Worm (Caenorhabditis elegans): ENCODE data around the gene nhr-199.

Gene nhr-199

DNA sequence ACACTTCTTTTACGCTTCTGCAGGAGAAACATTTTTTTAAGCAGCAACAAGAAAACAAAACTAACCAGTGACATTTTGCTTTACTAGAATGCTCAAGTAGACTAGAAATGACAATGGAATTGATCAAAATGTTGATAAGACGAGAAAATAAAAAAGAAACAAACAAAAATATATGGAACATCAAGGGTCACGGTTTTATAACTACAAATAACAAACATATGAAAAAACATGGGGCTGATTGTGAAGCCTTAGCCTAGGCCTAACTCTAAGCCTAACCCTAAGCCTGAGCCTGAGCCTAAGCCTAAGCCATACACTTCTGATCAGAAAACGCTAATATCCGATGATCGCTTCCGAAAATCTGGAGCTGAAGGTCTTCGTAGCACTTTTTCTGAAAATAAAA, 30.8 kb upstream of the nhr-199 start, which contains the start of gene Y6E2A.10:
Gene Y6E2A.10 (minus strand): TSS at position 101 of the 400 bp plus-strand sequence.
- no peak for TF ChIP-seq scrt-1 (GFP tag; IDR thresholded peaks at IDR 0.05)
- no peak for TF ChIP-seq tbx-11 (GFP tag; IDR thresholded peaks at IDR 0.05)
- no peak for TF ChIP-seq ama-1 (optimal IDR thresholded peaks at IDR 0.05)

DNA sequence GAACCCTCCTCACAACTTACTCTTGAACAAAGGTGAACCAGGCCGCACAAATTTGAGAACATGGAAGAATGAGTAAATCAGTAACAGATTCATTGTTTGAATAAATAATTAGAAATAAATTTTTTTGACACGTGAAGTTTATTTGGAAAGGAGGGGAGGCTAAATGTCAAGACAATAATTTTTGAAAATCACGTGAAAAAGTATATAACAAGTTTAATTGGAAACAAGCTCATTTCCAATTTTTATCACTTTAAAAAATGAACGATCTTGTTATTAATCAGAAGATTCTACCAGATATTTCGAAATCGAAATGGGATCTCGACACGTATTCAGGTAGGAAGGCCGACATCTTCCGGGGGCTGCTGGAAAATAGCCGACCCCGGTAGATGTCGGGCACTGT, 26.9 kb upstream of the nhr-199 start, which contains the start of the genes irld-57 and sfxn-1.3:
Gene irld-57 (minus strand): TSS at position 101 of the 400 bp plus-strand sequence.
Gene sfxn-1.3 (plus strand): TSS at position 232 of the 400 bp plus-strand sequence.
- no peak for TF ChIP-seq tra-4 (tag; optimal IDR thresholded peaks at IDR 0.05)

DNA sequence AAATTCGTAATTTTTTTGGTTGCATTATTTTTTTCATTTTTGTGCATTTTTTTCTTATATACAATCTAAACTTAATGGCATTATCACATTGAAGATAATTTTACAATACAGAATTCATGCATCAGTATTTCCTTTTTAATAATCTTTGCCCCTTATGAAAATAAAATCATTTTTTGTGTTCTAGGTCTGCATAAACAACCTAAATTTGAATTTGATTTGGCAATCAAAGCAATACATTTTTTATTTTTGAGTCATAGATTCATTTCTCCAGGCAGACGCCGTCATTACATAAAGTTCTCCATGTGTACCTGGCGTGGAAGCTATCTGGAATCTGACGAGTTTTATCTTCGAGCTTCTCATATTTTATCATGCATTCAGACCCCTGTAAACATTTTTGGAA, 22.2 kb upstream of the nhr-199 start, which contains the start of gene srh-140:
Gene srh-140 (plus strand): TSS at position 301 of the 400 bp plus-strand sequence.
- no peak for TF ChIP-seq tbx-37 (GFP tag; conservative IDR thresholded peaks at IDR 0.05)
- no peak for TF ChIP-seq ama-1 (optimal IDR thresholded peaks at IDR 0.05)
- no peak for TF ChIP-seq ets-7 (tag; optimal IDR thresholded peaks at IDR 0.05)
- no peak for TF ChIP-seq ceh-13 (GFP tag; optimal IDR thresholded peaks at IDR 0.05)
- no peak for TF ChIP-seq tra-4 (tag; optimal IDR thresholded peaks at IDR 0.05)
- no peak for TF ChIP-seq hnd-1 (tag; optimal IDR thresholded peaks at IDR 0.05)
- TF ChIP-seq hmg-4 (GFP tag; optimal IDR thresholded peaks at IDR 0.05), result no peak
- no peak for TF ChIP-seq tbx-11 (GFP tag; IDR thresholded peaks at IDR 0.05)
- TF ChIP-seq aly-1 (tag; optimal IDR thresholded peaks at IDR 0.05), result no peak
- TF ChIP-seq sea-1 (GFP tag; conservative IDR thresholded peaks at IDR 0.05), result no peak
- no peak for TF ChIP-seq ceh-36 (tag; optimal IDR thresholded peaks at IDR 0.05)
- no peak for TF ChIP-seq B0310.2 (tag; optimal IDR thresholded peaks at IDR 0.05)
- TF ChIP-seq flt-1 (GFP tag; IDR thresholded peaks at IDR 0.05), result no peak

DNA sequence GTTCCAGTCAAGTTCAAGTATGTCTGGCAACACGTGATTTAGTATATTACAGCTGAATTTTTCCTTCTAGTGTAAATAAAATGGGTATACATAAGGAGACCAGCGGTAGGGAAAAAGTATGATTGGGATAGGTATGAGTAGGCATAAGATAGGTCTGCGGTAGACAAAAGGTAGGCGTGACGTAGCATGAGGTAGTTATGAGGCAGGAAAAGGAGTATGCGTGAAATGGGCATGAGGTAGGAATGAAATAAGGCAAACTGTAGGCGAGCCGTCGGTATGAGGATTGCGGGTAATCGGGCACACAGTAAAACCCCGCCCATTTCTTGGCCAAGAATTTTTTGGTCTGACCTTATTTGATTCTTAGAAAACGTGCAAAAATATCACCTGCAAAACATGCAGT, 21.7 kb upstream of the nhr-199 start:
- TF ChIP-seq F13C5.2 (tag; optimal IDR thresholded peaks at IDR 0.05), result no peak
- TF ChIP-seq hmg-4 (GFP tag; optimal IDR thresholded peaks at IDR 0.05), result no peak
- TF ChIP-seq tra-4 (tag; optimal IDR thresholded peaks at IDR 0.05), result no peak
- no peak for TF ChIP-seq hnd-1 (tag; optimal IDR thresholded peaks at IDR 0.05)
- TF ChIP-seq ets-7 (tag; optimal IDR thresholded peaks at IDR 0.05), result no peak
- no peak for TF ChIP-seq tbx-11 (GFP tag; IDR thresholded peaks at IDR 0.05)
- TF ChIP-seq aly-1 (tag; optimal IDR thresholded peaks at IDR 0.05), result no peak
- no peak for TF ChIP-seq flt-1 (GFP tag; IDR thresholded peaks at IDR 0.05)
- TF ChIP-seq pes-1 (GFP tag; IDR thresholded peaks at IDR 0.05), result no peak
- no peak for TF ChIP-seq tbx-37 (GFP tag; conservative IDR thresholded peaks at IDR 0.05)
- no peak for TF ChIP-seq ama-1 (optimal IDR thresholded peaks at IDR 0.05)
- TF ChIP-seq scrt-1 (GFP tag; IDR thresholded peaks at IDR 0.05), result no peak
- TF ChIP-seq ceh-13 (GFP tag; optimal IDR thresholded peaks at IDR 0.05), result no peak
- no peak for TF ChIP-seq B0310.2 (tag; optimal IDR thresholded peaks at IDR 0.05)
- no peak for TF ChIP-seq hmbx-1 (tag; optimal IDR thresholded peaks at IDR 0.05)
- TF ChIP-seq ceh-36 (tag; optimal IDR thresholded peaks at IDR 0.05), result no peak
- no peak for TF ChIP-seq sea-1 (GFP tag; conservative IDR thresholded peaks at IDR 0.05)

DNA sequence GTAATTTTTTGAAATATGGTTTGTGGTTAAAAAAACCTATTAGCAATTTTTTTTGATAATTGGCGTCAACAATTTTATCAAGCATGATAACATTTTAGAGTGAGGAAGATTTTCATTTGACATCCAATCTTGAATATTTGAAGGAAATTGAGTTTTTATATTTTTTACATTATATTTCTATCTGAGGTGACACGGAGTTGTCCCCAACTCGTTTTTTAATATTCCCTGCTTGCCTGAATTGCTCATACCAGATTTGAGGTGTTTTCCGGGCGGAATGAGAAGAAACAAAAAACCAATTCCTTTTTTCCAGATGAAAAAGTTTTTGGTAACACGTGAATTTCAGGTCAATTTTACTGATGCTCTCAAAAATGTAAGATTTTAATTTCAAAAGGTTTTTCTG, 19.9 kb upstream of the nhr-199 start, which contains the start of gene Y6E2A.7:
Gene Y6E2A.7 (plus strand): TSS at position 301 of the 400 bp plus-strand sequence.
- TF ChIP-seq tbx-11 (GFP tag; IDR thresholded peaks at IDR 0.05) (no peak), ceh-13 (GFP tag; optimal IDR thresholded peaks at IDR 0.05) (no peak), hnd-1 (tag; optimal IDR thresholded peaks at IDR 0.05) (no peak), scrt-1 (GFP tag; IDR thresholded peaks at IDR 0.05) (no peak), pes-1 (GFP tag; IDR thresholded peaks at IDR 0.05) (no peak), sea-1 (GFP tag; conservative IDR thresholded peaks at IDR 0.05) (no peak), B0310.2 (tag; optimal IDR thresholded peaks at IDR 0.05) (no peak), F13C5.2 (tag; optimal IDR thresholded peaks at IDR 0.05) (no peak), tra-4 (tag; optimal IDR thresholded peaks at IDR 0.05) (no peak), flt-1 (GFP tag; IDR thresholded peaks at IDR 0.05) (no peak), ama-1 (optimal IDR thresholded peaks at IDR 0.05) (no peak), tbx-37 (GFP tag; conservative IDR thresholded peaks at IDR 0.05) (no peak), aly-1 (tag; optimal IDR thresholded peaks at IDR 0.05) (no peak), hmbx-1 (tag; optimal IDR thresholded peaks at IDR 0.05) (no peak), ets-7 (tag; optimal IDR thresholded peaks at IDR 0.05) (no peak), hmg-4 (GFP tag; optimal IDR thresholded peaks at IDR 0.05) (no peak), ceh-36 (tag; optimal IDR thresholded peaks at IDR 0.05) (no peak)

DNA sequence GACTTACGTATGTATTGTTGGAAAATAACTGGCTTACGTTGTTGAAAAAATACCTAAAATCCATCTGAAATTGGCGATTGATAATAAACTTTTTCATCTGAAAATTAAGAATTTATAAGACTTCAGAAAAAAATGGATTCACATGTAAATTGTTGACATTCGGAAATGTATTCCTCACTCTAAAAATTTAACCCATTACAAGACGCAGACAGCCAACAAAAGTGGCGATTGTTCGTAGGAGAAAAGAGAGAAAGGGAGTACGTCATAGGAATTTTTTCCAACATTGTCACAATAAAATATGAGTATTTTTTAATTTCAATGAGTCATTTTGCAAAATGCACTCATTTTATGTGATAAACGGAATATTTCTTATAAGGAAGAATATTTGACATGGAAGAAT, 18.9 kb upstream of the nhr-199 start, which contains the start of gene Y6E2A.5:
Gene Y6E2A.5 (minus strand): TSS at position 101 of the 400 bp plus-strand sequence.
- TF ChIP-seq ets-7 (tag; optimal IDR thresholded peaks at IDR 0.05) (no peak), scrt-1 (GFP tag; IDR thresholded peaks at IDR 0.05) (no peak), F13C5.2 (tag; optimal IDR thresholded peaks at IDR 0.05) (no peak), pes-1 (GFP tag; IDR thresholded peaks at IDR 0.05) (no peak), flt-1 (GFP tag; IDR thresholded peaks at IDR 0.05) (no peak), hnd-1 (tag; optimal IDR thresholded peaks at IDR 0.05) (no peak), hmbx-1 (tag; optimal IDR thresholded peaks at IDR 0.05) (no peak)

DNA sequence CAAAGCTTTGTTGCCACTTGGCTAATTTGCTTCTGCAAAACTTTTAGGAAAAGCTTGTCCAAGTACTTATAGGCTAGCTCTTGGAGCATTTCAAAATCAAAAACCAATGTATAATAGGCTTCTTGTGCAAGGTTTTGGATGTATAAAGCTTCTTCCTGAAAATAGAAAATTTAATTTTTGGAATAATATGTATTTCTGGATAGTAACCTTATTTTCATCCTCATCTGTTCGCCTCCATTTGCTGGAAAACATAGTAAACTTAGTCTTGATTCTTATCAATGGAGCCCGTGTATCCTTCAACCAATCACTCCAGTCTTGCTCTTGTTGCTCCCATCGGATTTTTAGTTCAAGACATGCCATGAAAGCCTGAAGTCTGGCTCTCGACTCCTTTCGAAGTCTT, 17.0 kb upstream of the nhr-199 start, which contains the start of gene Y6E2A.4:
Gene Y6E2A.4 (minus strand): TSS at position 101 of the 400 bp plus-strand sequence.
- TF ChIP-seq sea-1 (GFP tag; conservative IDR thresholded peaks at IDR 0.05), result no peak
- no peak for TF ChIP-seq hmbx-1 (tag; optimal IDR thresholded peaks at IDR 0.05)

DNA sequence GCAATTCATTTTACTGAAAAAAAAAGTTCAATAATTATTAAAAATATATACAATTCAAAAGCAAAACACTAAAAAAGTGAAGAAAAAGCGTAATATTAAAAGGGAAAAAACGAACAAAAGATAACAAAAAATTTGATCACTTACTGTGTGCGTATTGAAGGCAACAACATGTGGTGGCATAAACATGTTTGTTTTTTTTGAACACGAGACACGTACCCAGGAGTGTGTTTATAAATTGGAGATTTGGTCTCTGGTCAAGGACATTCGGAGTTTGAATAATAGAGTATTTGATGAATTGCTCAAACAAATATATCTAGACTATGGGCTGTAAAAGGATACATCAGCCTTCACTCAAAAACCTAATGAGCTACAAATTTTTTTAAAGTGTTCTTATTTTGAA, 15.9 kb upstream of the nhr-199 start:
- TF ChIP-seq aly-1 (tag; optimal IDR thresholded peaks at IDR 0.05) (no peak), ceh-13 (GFP tag; optimal IDR thresholded peaks at IDR 0.05) (no peak), B0310.2 (tag; optimal IDR thresholded peaks at IDR 0.05) (no peak), hmg-4 (GFP tag; optimal IDR thresholded peaks at IDR 0.05) (no peak), F13C5.2 (tag; optimal IDR thresholded peaks at IDR 0.05) (no peak), ceh-36 (tag; optimal IDR thresholded peaks at IDR 0.05) (no peak), pes-1 (GFP tag; IDR thresholded peaks at IDR 0.05) (no peak), ets-7 (tag; optimal IDR thresholded peaks at IDR 0.05) (no peak), tbx-37 (GFP tag; conservative IDR thresholded peaks at IDR 0.05) (no peak), scrt-1 (GFP tag; IDR thresholded peaks at IDR 0.05) (no peak), flt-1 (GFP tag; IDR thresholded peaks at IDR 0.05) (no peak), ama-1 (optimal IDR thresholded peaks at IDR 0.05) (no peak), hmbx-1 (tag; optimal IDR thresholded peaks at IDR 0.05) (no peak), sea-1 (GFP tag; conservative IDR thresholded peaks at IDR 0.05) (no peak), tra-4 (tag; optimal IDR thresholded peaks at IDR 0.05) (no peak), tbx-11 (GFP tag; IDR thresholded peaks at IDR 0.05) (no peak)

Measured in whole organism, early embryonic.